Fruit fly (Drosophila melanogaster): ENCODE results near the gene spd-2.

Gene spd-2

DNA sequence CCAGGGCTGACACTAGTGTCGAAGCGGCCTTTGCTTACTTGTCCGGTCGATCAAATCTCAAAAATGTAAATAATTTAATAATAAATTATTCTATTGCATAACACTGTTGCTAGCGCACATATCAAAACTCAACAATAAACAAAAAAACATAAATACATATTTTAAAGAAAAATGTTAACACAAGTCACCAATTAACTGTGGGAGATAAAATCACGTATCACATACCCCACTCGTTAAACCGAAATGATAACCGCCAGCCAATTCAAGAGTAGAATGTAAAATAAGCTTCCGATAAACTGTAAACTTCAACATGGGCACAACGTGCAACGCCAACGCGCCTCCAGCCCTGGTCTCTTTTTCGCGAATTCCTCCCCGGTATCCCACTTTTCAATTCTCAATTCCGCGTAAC, 7.9 kb upstream of the spd-2 start, which contains the start of gene Arts:
TSS of gene Arts (plus strand) at position 116 of the 409 bp plus-strand sequence.
- TF ChIP-seq brk (GFP tag; optimal IDR thresholded peaks at IDR 0.05): peak; percentile 10
- no peak for TF ChIP-seq CG32264 (GFP tag; optimal IDR thresholded peaks at IDR 0.05)
- peak; percentile 1 for TF ChIP-seq Hnf4 (GFP tag; optimal IDR thresholded peaks at IDR 0.05)
- no peak for TF ChIP-seq Mio (GFP tag; optimal IDR thresholded peaks at IDR 0.05)
- TF ChIP-seq Vsx2 (GFP tag; optimal IDR thresholded peaks at IDR 0.05; ENCODE audit: partially characterized antibody): no peak
- TF ChIP-seq Sp1 (GFP tag; optimal IDR thresholded peaks at IDR 0.05): peak; percentile 40
- no peak for TF ChIP-seq OdsH (GFP tag; optimal IDR thresholded peaks at IDR 0.05)
- peak; percentile 53 for TF ChIP-seq HLH106 (tag; optimal IDR thresholded peaks at IDR 0.05)
- no peak for TF ChIP-seq CrebA (GFP tag; optimal IDR thresholded peaks at IDR 0.05; ENCODE audit: borderline replicate concordance)
- TF ChIP-seq Rel (GFP tag; optimal IDR thresholded peaks at IDR 0.05): no peak
- peak; percentile 32 for TF ChIP-seq Rel (tag; optimal IDR thresholded peaks at IDR 0.05)
- TF ChIP-seq br (GFP tag; optimal IDR thresholded peaks at IDR 0.05): peak; percentile 27
- TF ChIP-seq Jra (GFP tag; optimal IDR thresholded peaks at IDR 0.05): peak; percentile 10
- TF ChIP-seq psq (GFP tag; optimal IDR thresholded peaks at IDR 0.05): peak; percentile 14
- TF ChIP-seq Myc (optimal IDR thresholded peaks at IDR 0.05): peak; percentile 43
- TF ChIP-seq tai (GFP tag; optimal IDR thresholded peaks at IDR 0.05): no peak
- peak; percentile 23 for TF ChIP-seq CG9705 (GFP tag; optimal IDR thresholded peaks at IDR 0.05)
- no peak for TF ChIP-seq dmrt93B (GFP tag; optimal IDR thresholded peaks at IDR 0.05)
- no peak for TF ChIP-seq Dif (GFP tag; optimal IDR thresholded peaks at IDR 0.05; ENCODE audit: partially characterized antibody)
- TF ChIP-seq Hr78 (GFP tag; optimal IDR thresholded peaks at IDR 0.05): no peak
- TF ChIP-seq h (GFP tag; optimal IDR thresholded peaks at IDR 0.05): peak; percentile 46
- peak; percentile 31 for TF ChIP-seq rgr (GFP tag; optimal IDR thresholded peaks at IDR 0.05)
- no peak for TF ChIP-seq jim (GFP tag; optimal IDR thresholded peaks at IDR 0.05)
- TF ChIP-seq sv (GFP tag; optimal IDR thresholded peaks at IDR 0.05): no peak
- no peak for TF ChIP-seq sage (GFP tag; optimal IDR thresholded peaks at IDR 0.05)
- TF ChIP-seq fru (GFP tag; optimal IDR thresholded peaks at IDR 0.05): peak; percentile 1
- TF ChIP-seq foxo (GFP tag; optimal IDR thresholded peaks at IDR 0.05): peak in 1 of 2 experiments; percentile 52
- TF ChIP-seq lola (GFP tag; optimal IDR thresholded peaks at IDR 0.05): no peak
- no peak for TF ChIP-seq N (GFP tag; optimal IDR thresholded peaks at IDR 0.05)
- TF ChIP-seq woc (GFP tag; optimal IDR thresholded peaks at IDR 0.05): no peak

DNA sequence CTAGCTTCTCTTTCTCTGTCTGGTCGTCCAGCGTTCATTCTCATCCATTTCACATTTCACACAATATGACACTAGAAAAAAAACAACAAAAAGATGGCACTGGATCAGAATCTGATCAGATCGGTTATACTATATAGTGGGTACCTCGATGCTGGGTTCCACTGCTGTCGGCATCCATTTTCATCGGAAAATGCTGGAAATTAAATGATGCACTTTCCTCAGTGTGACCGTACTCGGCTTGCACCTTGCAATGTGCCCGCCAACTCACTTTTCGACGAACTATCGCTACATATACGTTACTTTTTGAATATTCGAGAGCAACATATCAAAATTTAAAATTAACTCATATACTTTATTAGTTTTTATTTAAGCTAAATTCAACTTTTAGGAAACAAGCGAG, 4.0 kb downstream of the spd-2 start, which contains the start of gene tra:
TSS of gene tra (minus strand) at position 191 of the 400 bp plus-strand sequence.
- TF ChIP-seq Rel (GFP tag; optimal IDR thresholded peaks at IDR 0.05) (no peak), Rel (tag; optimal IDR thresholded peaks at IDR 0.05) (no peak), Mio (GFP tag; optimal IDR thresholded peaks at IDR 0.05) (no peak), woc (GFP tag; optimal IDR thresholded peaks at IDR 0.05) (no peak), sage (GFP tag; optimal IDR thresholded peaks at IDR 0.05) (no peak), fru (GFP tag; optimal IDR thresholded peaks at IDR 0.05) (no peak), ey (GFP tag; optimal IDR thresholded peaks at IDR 0.05) (no peak), GATAd (GFP tag; optimal IDR thresholded peaks at IDR 0.05) (no peak), Sp1 (GFP tag; optimal IDR thresholded peaks at IDR 0.05) (no peak)

DNA sequence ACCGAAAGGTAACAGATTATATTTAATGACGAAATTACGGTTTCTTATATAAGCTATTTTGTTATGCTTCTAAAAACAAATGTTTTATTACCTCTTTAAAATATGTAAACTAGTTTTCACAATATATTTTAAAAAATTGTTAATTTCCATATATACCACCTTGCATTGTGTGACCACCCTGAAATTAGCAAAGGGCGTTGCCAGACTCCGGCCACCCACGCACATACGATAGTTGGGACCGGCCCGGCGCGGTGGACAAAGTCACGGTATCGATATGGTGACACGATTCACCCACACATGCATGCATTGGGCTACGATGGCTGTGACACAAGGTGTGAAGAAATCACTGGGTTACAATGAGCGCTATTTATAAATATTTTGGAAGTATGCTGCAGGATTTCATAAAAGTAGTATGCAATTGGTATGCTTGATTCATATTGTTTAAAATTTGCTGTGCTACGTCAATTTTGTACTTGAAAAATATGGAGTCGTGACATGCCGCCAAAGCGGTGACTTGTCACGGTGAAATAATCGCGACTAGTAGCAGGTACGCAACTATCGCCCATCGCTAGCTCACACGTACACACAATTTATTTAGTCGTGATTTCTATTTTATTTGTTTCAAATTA, 6.7 kb downstream of the spd-2 start:
- no peak for TF ChIP-seq dsf (GFP tag; optimal IDR thresholded peaks at IDR 0.05; ENCODE audit: borderline replicate concordance)
- no peak for TF ChIP-seq lola (GFP tag; optimal IDR thresholded peaks at IDR 0.05)
- TF ChIP-seq br (GFP tag; optimal IDR thresholded peaks at IDR 0.05): peak; percentile 53
- no peak for TF ChIP-seq Rel (GFP tag; optimal IDR thresholded peaks at IDR 0.05)
- peak; percentile 72 for TF ChIP-seq Rel (tag; optimal IDR thresholded peaks at IDR 0.05)
- peak; percentile 18 for TF ChIP-seq CG9705 (GFP tag; optimal IDR thresholded peaks at IDR 0.05)
- no peak for TF ChIP-seq Mio (GFP tag; optimal IDR thresholded peaks at IDR 0.05)
- TF ChIP-seq HLH106 (tag; optimal IDR thresholded peaks at IDR 0.05): peak; percentile 54
- TF ChIP-seq N (GFP tag; optimal IDR thresholded peaks at IDR 0.05): no peak
- TF ChIP-seq dmrt93B (GFP tag; optimal IDR thresholded peaks at IDR 0.05): peak; percentile 47
- peak; percentile 45 for TF ChIP-seq Sp1 (GFP tag; optimal IDR thresholded peaks at IDR 0.05)
- TF ChIP-seq Hr78 (GFP tag; optimal IDR thresholded peaks at IDR 0.05): no peak
- TF ChIP-seq fru (GFP tag; optimal IDR thresholded peaks at IDR 0.05): peak; percentile 44
- peak; percentile 34 for TF ChIP-seq OdsH (GFP tag; optimal IDR thresholded peaks at IDR 0.05)
- TF ChIP-seq psq (GFP tag; optimal IDR thresholded peaks at IDR 0.05): peak; percentile 42
- peak; percentile 47 for TF ChIP-seq sv (GFP tag; optimal IDR thresholded peaks at IDR 0.05)
- no peak for TF ChIP-seq dl (GFP tag; optimal IDR thresholded peaks at IDR 0.05; ENCODE audit: insufficient read depth in 1 of 2, partially characterized antibody in 2 of 2)
- TF ChIP-seq h (GFP tag; optimal IDR thresholded peaks at IDR 0.05): peak; percentile 71
- no peak for TF ChIP-seq jim (GFP tag; optimal IDR thresholded peaks at IDR 0.05)
- TF ChIP-seq woc (GFP tag; optimal IDR thresholded peaks at IDR 0.05): peak; percentile 96
- peak; percentile 43 for TF ChIP-seq ey (GFP tag; optimal IDR thresholded peaks at IDR 0.05)
- TF ChIP-seq usp (GFP tag; optimal IDR thresholded peaks at IDR 0.05): no peak
- TF ChIP-seq CG32264 (GFP tag; optimal IDR thresholded peaks at IDR 0.05): peak; percentile 5
- TF ChIP-seq rgr (GFP tag; optimal IDR thresholded peaks at IDR 0.05): peak; percentile 63
- no peak for TF ChIP-seq tai (GFP tag; optimal IDR thresholded peaks at IDR 0.05)
- peak; percentile 45 for TF ChIP-seq Myc (optimal IDR thresholded peaks at IDR 0.05)
- TF ChIP-seq foxo (GFP tag; optimal IDR thresholded peaks at IDR 0.05): peak in 1 of 2 experiments; percentile 59
- TF ChIP-seq Jra (GFP tag; optimal IDR thresholded peaks at IDR 0.05): peak; percentile 75
- no peak for TF ChIP-seq Abd-B (GFP tag; optimal IDR thresholded peaks at IDR 0.05)
- no peak for TF ChIP-seq sage (GFP tag; optimal IDR thresholded peaks at IDR 0.05)
- TF ChIP-seq CrebA (GFP tag; optimal IDR thresholded peaks at IDR 0.05; ENCODE audit: borderline replicate concordance): no peak
- peak; percentile 91 for TF ChIP-seq Hr83 (GFP tag; optimal IDR thresholded peaks at IDR 0.05; ENCODE audit: poor library complexity, severe bottlenecking)
- no peak for TF ChIP-seq pan (optimal IDR thresholded peaks at IDR 0.05)

Data from whole organism, wandering third instar larva.